Fruit fly (Drosophila melanogaster) whole organism, embryonic: ENCODE results near the gene Trm1.

Source experiments
- Ada2b ChIP-seq: fragments of 200-800 bp; sonication (Bioruptor generic); IDR thresholded peaks from 2 replicates; pipeline ENCODE4 v1.3.6; 2022; ENCODE audit warnings: missing biosample characterization, missing genetic modification characterization
- CG10274 ChIP-seq: fragments of 200-800 bp; sonication (Bioruptor generic); optimal IDR thresholded peaks from 3 replicates; lab custom pipeline; 2017; ENCODE audit warnings: missing biosample characterization, mild to moderate bottlenecking, missing genetic modification characterization
- CG11093 ChIP-seq: fragments of 200-800 bp; sonication (Bioruptor generic); IDR thresholded peaks from 3 replicates; pipeline ENCODE4 v1.3.6; 2022; ENCODE audit warnings: missing biosample characterization, missing genetic modification characterization
- CG11695 ChIP-seq: fragments of 200-800 bp; sonication (Bioruptor generic); IDR thresholded peaks from 3 replicates; pipeline ENCODE4 v1.3.6; 2022; ENCODE audit warnings: missing biosample characterization, missing genetic modification characterization
- CG14050 ChIP-seq: fragments of 200-800 bp; sonication (Bioruptor generic); IDR thresholded peaks from 3 replicates; pipeline ENCODE4 v1.3.6; 2022; ENCODE audit warnings: missing biosample characterization, missing genetic modification characterization
- CG14710 ChIP-seq: fragments of 200-800 bp; sonication (Bioruptor generic); optimal IDR thresholded peaks from 3 replicates; lab custom pipeline; 2019; ENCODE audit warnings: missing biosample characterization, mild to moderate bottlenecking, missing genetic modification characterization, moderate library complexity
- CG14860 ChIP-seq: fragments of 200-800 bp; sonication (Bioruptor generic); IDR thresholded peaks from 3 replicates; pipeline ENCODE4 v1.3.6; 2022; ENCODE audit warnings: missing biosample characterization, missing genetic modification characterization; ENCODE audit not compliant: partially characterized antibody
- CG16813 ChIP-seq: fragments of 200-800 bp; sonication (Bioruptor generic); IDR thresholded peaks from 3 replicates; pipeline ENCODE4 v1.3.6; 2022; ENCODE audit warnings: missing biosample characterization, missing genetic modification characterization; ENCODE audit not compliant: partially characterized antibody
- CG17361 ChIP-seq: fragments of 200-800 bp; sonication (Bioruptor generic); IDR thresholded peaks from 3 replicates; pipeline ENCODE4 v1.3.6; 2022; ENCODE audit warnings: missing biosample characterization, missing genetic modification characterization
- CG18599 ChIP-seq: fragments of 200-800 bp; sonication (Bioruptor generic); optimal IDR thresholded peaks from 3 replicates; lab custom pipeline; 2017; ENCODE audit warnings: missing biosample characterization, missing genetic modification characterization, mild to moderate bottlenecking, moderate library complexity, missing genetic modification reagents
- CG34422 ChIP-seq: fragments of 200-800 bp; sonication (Bioruptor generic); IDR thresholded peaks from 3 replicates; pipeline ENCODE4 v1.3.6; 2022; ENCODE audit warnings: missing biosample characterization, missing genetic modification characterization
- CG4404 ChIP-seq: fragments of 200-800 bp; sonication (Bioruptor generic); IDR thresholded peaks from 2 replicates; pipeline ENCODE4 v1.3.6; 2022; ENCODE audit warnings: missing biosample characterization, missing genetic modification characterization
- CG6175 ChIP-seq: fragments of 200-800 bp; sonication (Bioruptor generic); IDR thresholded peaks from 3 replicates; pipeline ENCODE4 v1.3.6; 2022; ENCODE audit warnings: missing biosample characterization, missing genetic modification characterization
- CG6254 ChIP-seq: fragments of 200-800 bp; sonication (Bioruptor generic); optimal IDR thresholded peaks from 3 replicates; lab custom pipeline; 2017; ENCODE audit warnings: mild to moderate bottlenecking, missing biosample characterization, missing genetic modification reagents, missing genetic modification characterization
- CG6272 ChIP-seq: fragments of 200-800 bp; sonication (Bioruptor generic); IDR thresholded peaks from 2 replicates; pipeline ENCODE4 v1.3.6; 2022; ENCODE audit warnings: missing biosample characterization, missing genetic modification characterization
- CG6813 ChIP-seq: fragments of 200-800 bp; sonication (Bioruptor generic); optimal IDR thresholded peaks from 2 replicates; lab custom pipeline; 2017; ENCODE audit warnings: missing biosample characterization, missing genetic modification characterization, mild to moderate bottlenecking, moderate library complexity, missing genetic modification reagents
- CG8290 ChIP-seq, 3 experiments: fragments of 200-800 bp; sonication (Bioruptor generic); optimal IDR thresholded peaks; 2 replicates each; lab custom pipeline; 2016 to 2019; ENCODE audit warnings: missing biosample characterization in 3 of 3, missing genetic modification characterization in 3 of 3, mild to moderate bottlenecking in 2 of 3, moderate library complexity in 1 of 3
- CHES-1-like ChIP-seq: fragments of 200-800 bp; sonication (Bioruptor generic); optimal IDR thresholded peaks from 2 replicates; lab custom pipeline; 2016; ENCODE audit warnings: missing biosample characterization, missing genetic modification characterization
- Dref ChIP-seq: fragments of 200-800 bp; sonication (Bioruptor generic); IDR thresholded peaks from 2 replicates; pipeline ENCODE4 v1.3.6; 2022; ENCODE audit warnings: missing biosample characterization, missing genetic modification characterization
- ERR ChIP-seq: fragments of 200-800 bp; sonication (Bioruptor generic); optimal IDR thresholded peaks from 2 replicates; lab custom pipeline; 2016; ENCODE audit warnings: missing biosample characterization, missing genetic modification characterization
- GATAe ChIP-seq: fragments of 200-800 bp; sonication (Bioruptor generic); conservative IDR thresholded peaks from 2 replicates; pipeline ENCODE4 v1.3.6; 2022; ENCODE audit warnings: missing biosample characterization, missing genetic modification characterization
- HLH54F ChIP-seq: fragments of 200-800 bp; sonication (Bioruptor generic); optimal IDR thresholded peaks from 3 replicates; lab custom pipeline; 2016; ENCODE audit warnings: missing biosample characterization, missing genetic modification characterization
- HmgZ ChIP-seq: fragments of 200-800 bp; sonication (Bioruptor generic); optimal IDR thresholded peaks from 2 replicates; lab custom pipeline; 2018; ENCODE audit warnings: missing biosample characterization, mild to moderate bottlenecking, missing genetic modification characterization
- Hr51 ChIP-seq, 2 experiments: fragments of 200-800 bp; sonication (Bioruptor generic); optimal IDR thresholded peaks; 2 replicates in 1 of 2; 3 replicates in 1 of 2; lab custom pipeline; 2016 to 2018; ENCODE audit warnings: missing biosample characterization in 2 of 2, missing genetic modification characterization in 2 of 2, mild to moderate bottlenecking in 1 of 2, moderate library complexity in 1 of 2
- Max ChIP-seq: fragments of 200-800 bp; sonication (Bioruptor generic); optimal IDR thresholded peaks from 2 replicates; lab custom pipeline; 2016; ENCODE audit warnings: missing biosample characterization, mild to moderate bottlenecking, missing genetic modification characterization
- NC2β ChIP-seq: fragments of 200-800 bp; sonication (Bioruptor generic); optimal IDR thresholded peaks from 2 replicates; lab custom pipeline; 2016; ENCODE audit warnings: missing biosample characterization, missing genetic modification characterization
- Neu2 ChIP-seq: fragments of 200-800 bp; sonication (Bioruptor generic); optimal IDR thresholded peaks from 3 replicates; lab custom pipeline; 2016; ENCODE audit warnings: missing biosample characterization, missing genetic modification characterization, borderline replicate concordance
- Oli ChIP-seq: fragments of 200-800 bp; sonication (Bioruptor generic); optimal IDR thresholded peaks from 2 replicates; lab custom pipeline; 2018; ENCODE audit warnings: missing biosample characterization, mild to moderate bottlenecking, missing genetic modification characterization, moderate library complexity
- PHDP ChIP-seq: fragments of 200-800 bp; sonication (Bioruptor generic); optimal IDR thresholded peaks from 3 replicates; lab custom pipeline; 2018; ENCODE audit warnings: missing biosample characterization, mild to moderate bottlenecking, missing genetic modification characterization, moderate library complexity
- Pdp1 ChIP-seq, 2 experiments: fragments of 200-800 bp; sonication (Bioruptor generic); optimal IDR thresholded peaks; 3 replicates each; lab custom pipeline; 2016; ENCODE audit warnings: missing biosample characterization in 2 of 2, missing genetic modification characterization in 2 of 2, mild to moderate bottlenecking in 1 of 2, moderate library complexity in 1 of 2
- Ptx1 ChIP-seq: fragments of 200-800 bp; sonication (Bioruptor generic); IDR thresholded peaks from 2 replicates; pipeline ENCODE4 v1.3.6; 2022; ENCODE audit warnings: missing biosample characterization, missing genetic modification characterization
- Sox100B ChIP-seq: fragments of 200-800 bp; sonication (Bioruptor generic); optimal IDR thresholded peaks from 3 replicates; lab custom pipeline; 2018; ENCODE audit warnings: missing biosample characterization, mild to moderate bottlenecking, missing genetic modification characterization
- Ssrp ChIP-seq: fragments of 200-800 bp; sonication (Bioruptor generic); optimal IDR thresholded peaks from 2 replicates; lab custom pipeline; 2018; ENCODE audit warnings: missing biosample characterization, mild to moderate bottlenecking, missing genetic modification characterization, moderate library complexity
- Usf ChIP-seq: fragments of 200-800 bp; sonication (Bioruptor generic); optimal IDR thresholded peaks from 2 replicates; lab custom pipeline; 2017; ENCODE audit warnings: missing genotype, missing biosample characterization, missing genetic modification characterization
- az2 ChIP-seq: fragments of 200-800 bp; sonication (Bioruptor generic); optimal IDR thresholded peaks from 3 replicates; lab custom pipeline; 2016; ENCODE audit warnings: missing biosample characterization, missing genetic modification characterization
- cas ChIP-seq: fragments of 200-800 bp; sonication (Bioruptor generic); IDR thresholded peaks from 2 replicates; pipeline ENCODE4 v1.3.6; 2022; ENCODE audit warnings: missing biosample characterization, missing genetic modification characterization
- ci ChIP-seq: fragments of 200-800 bp; sonication (Bioruptor generic); IDR thresholded peaks from 3 replicates; pipeline ENCODE4 v1.3.6; 2022; ENCODE audit warnings: missing biosample characterization, missing genetic modification characterization
- crc ChIP-seq: fragments of 200-800 bp; sonication (Bioruptor generic); optimal IDR thresholded peaks from 2 replicates; lab custom pipeline; 2016; ENCODE audit warnings: missing biosample characterization, missing genetic modification characterization
- dmrt11E ChIP-seq: fragments of 200-800 bp; sonication (Bioruptor generic); optimal IDR thresholded peaks from 3 replicates; lab custom pipeline; 2018; ENCODE audit warnings: missing biosample characterization, mild to moderate bottlenecking, missing genetic modification characterization, moderate library complexity
- ewg ChIP-seq: fragments of 200-800 bp; sonication (Bioruptor generic); optimal IDR thresholded peaks from 3 replicates; lab custom pipeline; 2017; ENCODE audit warnings: mild to moderate bottlenecking, missing biosample characterization, missing genetic modification reagents, missing genetic modification characterization
- gem ChIP-seq: fragments of 200-800 bp; sonication (Bioruptor generic); optimal IDR thresholded peaks from 2 replicates; lab custom pipeline; 2019; ENCODE audit warnings: missing biosample characterization, mild to moderate bottlenecking, missing genetic modification characterization, moderate library complexity
- hkb ChIP-seq, 2 experiments: fragments of 200-800 bp in 1 of 2; fragments of >200 bp in 1 of 2; sonication (Bioruptor generic) in 1 of 2; IDR thresholded peaks in 1 of 2; optimal IDR thresholded peaks in 1 of 2; 2 replicates each; pipeline versions ENCODE4 v1.3.6 to Lab custom; 2017 to 2022; ENCODE audit warnings: missing biosample characterization in 1 of 2, missing genetic modification characterization in 1 of 2
- jumu ChIP-seq: fragments of 200-800 bp; sonication (Bioruptor generic); optimal IDR thresholded peaks from 3 replicates; lab custom pipeline; 2016; ENCODE audit warnings: missing biosample characterization, missing genetic modification characterization
- lab ChIP-seq: fragments of 200-800 bp; sonication (Bioruptor generic); optimal IDR thresholded peaks from 3 replicates; lab custom pipeline; 2017; ENCODE audit warnings: missing biosample characterization, missing genetic modification characterization, mild to moderate bottlenecking, moderate library complexity, missing genetic modification reagents
- mirr ChIP-seq: fragments of 200-800 bp; sonication (Bioruptor generic); optimal IDR thresholded peaks from 3 replicates; lab custom pipeline; 2018; ENCODE audit warnings: missing biosample characterization, mild to moderate bottlenecking, missing genetic modification characterization
- oc ChIP-seq: fragments of 200-800 bp; sonication (Bioruptor generic); optimal IDR thresholded peaks from 2 replicates; lab custom pipeline; 2018; ENCODE audit warnings: missing biosample characterization, mild to moderate bottlenecking, missing genetic modification characterization, moderate library complexity
- pfk ChIP-seq: fragments of 200-800 bp; sonication (Bioruptor generic); optimal IDR thresholded peaks from 2 replicates; lab custom pipeline; 2018; ENCODE audit warnings: missing biosample characterization, mild to moderate bottlenecking, missing genetic modification characterization, moderate library complexity
- sob ChIP-seq: fragments of 200-800 bp; sonication (Bioruptor generic); IDR thresholded peaks from 2 replicates; pipeline ENCODE4 v1.3.6; 2022; ENCODE audit warnings: missing biosample characterization, missing genetic modification characterization

Gene Trm1

dm6 chr2L:12413899-12414298, 13.9 kb upstream of the Trm1 start (continued):
- TF ChIP-seq CG34422 (GFP tag; lab: Robert Waterston, UW) (no peak), cas (no peak), CG14050 (0 out of 3 replicates have a peak, but pooled peaks have one; percentile 16), CG11695 (GFP tag; lab: Robert Waterston, UW) (0 out of 3 replicates have a peak, but pooled peaks have one; percentile 42), gem (peak; percentile 43), CG10274 (GFP tag; lab: Kevin White, UChicago) (no peak), Hr51 (GFP tag; optimal IDR thresholded peaks at IDR 0.05; lab: Kevin White, UChicago) (peak in 1 of 2 experiments; percentile 10), CG18599 (GFP tag; lab: Kevin White, UChicago) (peak; percentile 41), CG6254 (GFP tag; lab: Kevin White, UChicago) (no peak), Ada2b (GFP tag; lab: Robert Waterston, UW) (peak; percentile 29; the same call in 1 of the 2 replicates), Pdp1 (GFP tag; optimal IDR thresholded peaks at IDR 0.05; lab: Kevin White, UChicago) (peak in 1 of 2 experiments; percentile 23), GATAe (GFP tag; lab: Robert Waterston, UW) (no peak), CG11093 (GFP tag; lab: Robert Waterston, UW) (no peak), CG8290 (GFP tag; optimal IDR thresholded peaks at IDR 0.05; lab: Kevin White, UChicago) (no peak), CG8290 (tag; optimal IDR thresholded peaks at IDR 0.05; lab: Kevin White, UChicago) (no peak), hkb (optimal IDR thresholded peaks at IDR 0.05; lab: Kevin White, UChicago) (no peak), hkb (GFP tag; IDR thresholded peaks at IDR 0.05; lab: Robert Waterston, UW) (0 out of 2 replicates have a peak, but pooled peaks have one; percentile 13), dmrt11E (tag; lab: Kevin White, UChicago) (no peak), Dref (GFP tag; lab: Robert Waterston, UW) (no peak), ci (GFP tag; lab: Robert Waterston, UW) (0 out of 3 replicates have a peak, but pooled peaks have one; percentile 14), lab (GFP tag; lab: Kevin White, UChicago) (peak; percentile 31), jumu (no peak), Ptx1 (GFP tag; lab: Robert Waterston, UW) (peak; percentile 17; the same call in 1 of the 2 replicates), CG6175 (no peak)

DNA sequence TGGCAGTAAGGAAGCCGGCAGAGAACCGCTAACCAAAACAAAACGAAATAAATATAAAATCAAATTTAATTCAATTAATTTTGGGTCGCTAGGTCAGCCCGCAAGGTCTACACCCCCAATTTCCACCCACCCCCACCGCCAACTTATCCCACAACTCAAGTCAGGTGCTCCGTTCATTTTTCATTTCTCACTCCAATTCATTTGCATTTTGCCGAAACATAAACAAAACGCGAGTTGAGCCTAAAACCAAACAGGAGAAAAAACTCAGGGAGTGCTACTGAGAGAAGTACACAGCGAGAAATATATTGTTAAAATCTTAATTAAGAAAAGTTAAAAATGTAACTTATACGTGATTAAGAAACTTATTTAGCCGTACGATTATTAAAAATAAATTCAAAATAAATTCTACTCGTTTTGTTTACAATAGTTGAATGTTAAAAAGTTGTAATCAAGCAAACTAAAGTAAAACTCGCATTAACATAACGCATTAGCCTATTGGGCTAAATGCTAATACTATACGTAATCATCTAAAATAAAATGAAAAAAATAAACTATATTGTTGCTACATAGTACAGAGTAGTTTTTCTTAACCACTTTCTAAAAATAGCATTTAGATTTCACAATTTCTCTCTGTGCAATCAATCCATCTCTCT, 12.2 kb upstream of the Trm1 start:
- TF ChIP-seq crc (GFP tag; lab: Kevin White, UChicago): no peak
- no peak for TF ChIP-seq NC2β (GFP tag; lab: Kevin White, UChicago)
- TF ChIP-seq CHES-1-like (GFP tag; lab: Kevin White, UChicago): no peak
- TF ChIP-seq CG6813 (GFP tag; lab: Kevin White, UChicago): no peak
- TF ChIP-seq az2 (GFP tag; lab: Kevin White, UChicago): no peak
- TF ChIP-seq pfk (GFP tag; lab: Kevin White, UChicago): no peak
- TF ChIP-seq CG6272 (GFP tag; lab: Robert Waterston, UW): no peak
- no peak for TF ChIP-seq ewg (GFP tag; lab: Kevin White, UChicago)
- no peak for TF ChIP-seq sob (GFP tag; lab: Robert Waterston, UW)
- no peak for TF ChIP-seq CG14860 (GFP tag; lab: Robert Waterston, UW)
- TF ChIP-seq oc (tag; lab: Kevin White, UChicago): no peak
- no peak for TF ChIP-seq ERR (GFP tag; lab: Kevin White, UChicago)
- no peak for TF ChIP-seq Ssrp (tag; lab: Kevin White, UChicago)
- no peak for TF ChIP-seq Max (GFP tag; lab: Kevin White, UChicago)
- TF ChIP-seq mirr (GFP tag; lab: Kevin White, UChicago): no peak
- peak; percentile 30 for TF ChIP-seq Oli (tag; lab: Kevin White, UChicago)
- no peak for TF ChIP-seq CG4404 (GFP tag; lab: Robert Waterston, UW)
- no peak for TF ChIP-seq Neu2
- peak; percentile 72; the same call in 2 of the 3 replicates for TF ChIP-seq CG17361 (GFP tag; lab: Robert Waterston, UW)
- peak; percentile 42 for TF ChIP-seq CG14710
- TF ChIP-seq CG16813 (GFP tag; lab: Robert Waterston, UW): no peak
- TF ChIP-seq Usf (GFP tag; lab: Kevin White, UChicago): no peak
- no peak for TF ChIP-seq HmgZ (tag; lab: Kevin White, UChicago)
- peak; percentile 43 for TF ChIP-seq PHDP (tag; lab: Kevin White, UChicago)
- peak; percentile 42 for TF ChIP-seq Sox100B (GFP tag; lab: Kevin White, UChicago)
- TF ChIP-seq HLH54F (GFP tag; lab: Kevin White, UChicago): no peak
